Fruit fly (Drosophila melanogaster) whole organism, adult: ENCODE data around the gene CG11629.

ENCODE experiments used
- CG11617 ChIP-seq: fragments of 200-800 bp; sonication (Bioruptor generic); optimal IDR thresholded peaks from 2 replicates; lab custom pipeline; 2017; ENCODE audit warnings: mild to moderate bottlenecking, missing biosample characterization, missing genetic modification reagents, missing genetic modification characterization
- CG12768 ChIP-seq: fragments of 200-800 bp; sonication (Bioruptor generic); optimal IDR thresholded peaks from 2 replicates; lab custom pipeline; 2017; ENCODE audit warnings: missing biosample characterization, missing genetic modification characterization, mild to moderate bottlenecking, moderate library complexity, missing genetic modification reagents
- CG1620 ChIP-seq: fragments of 200-800 bp; sonication (Bioruptor generic); optimal IDR thresholded peaks from 2 replicates; lab custom pipeline; 2016; ENCODE audit warnings: missing biosample characterization, missing genetic modification characterization
- CG5204 ChIP-seq: fragments of 200-800 bp; sonication (Bioruptor generic); optimal IDR thresholded peaks from 2 replicates; lab custom pipeline; 2016; ENCODE audit warnings: missing biosample characterization, missing genetic modification characterization
- CG7045 ChIP-seq: fragments of 200-800 bp; sonication (Bioruptor generic); optimal IDR thresholded peaks from 2 replicates; lab custom pipeline; 2017; ENCODE audit warnings: missing biosample characterization, mild to moderate bottlenecking, missing genetic modification characterization
- Crg-1 ChIP-seq: fragments of 200-800 bp; sonication (Bioruptor generic); optimal IDR thresholded peaks from 2 replicates; lab custom pipeline; 2016; ENCODE audit warnings: missing biosample characterization, missing genetic modification characterization
- Mnt ChIP-seq: fragments of 200-800 bp; sonication (Bioruptor generic); optimal IDR thresholded peaks from 2 replicates; lab custom pipeline; 2016; ENCODE audit warnings: missing biosample characterization, mild to moderate bottlenecking, missing genetic modification characterization
- bab1 ChIP-seq: fragments of 200-800 bp; sonication (Bioruptor generic); optimal IDR thresholded peaks from 3 replicates; lab custom pipeline; 2019; ENCODE audit warnings: missing biosample characterization, mild to moderate bottlenecking, missing genetic modification characterization, moderate library complexity
- kay ChIP-seq: fragments of 200-800 bp; sonication (Bioruptor generic); peaks from one replicate; lab custom pipeline; 2016; ENCODE audit warnings: missing biosample characterization, missing genetic modification characterization, borderline replicate concordance
- ovo ChIP-seq: fragments of 200-800 bp; sonication (Bioruptor generic); optimal IDR thresholded peaks from 2 replicates; lab custom pipeline; 2016; ENCODE audit warnings: missing biosample characterization, missing genetic modification characterization
- pad ChIP-seq: fragments of 200-800 bp; sonication (Bioruptor generic); optimal IDR thresholded peaks from 3 replicates; lab custom pipeline; 2017; ENCODE audit warnings: missing biosample characterization, missing genetic modification characterization, mild to moderate bottlenecking, moderate library complexity, missing genetic modification reagents
- tj ChIP-seq: fragments of 200-800 bp; sonication (Bioruptor generic); optimal IDR thresholded peaks from 3 replicates; lab custom pipeline; 2017; ENCODE audit warnings: missing biosample characterization, mild to moderate bottlenecking, missing genetic modification characterization, moderate library complexity

DNA sequence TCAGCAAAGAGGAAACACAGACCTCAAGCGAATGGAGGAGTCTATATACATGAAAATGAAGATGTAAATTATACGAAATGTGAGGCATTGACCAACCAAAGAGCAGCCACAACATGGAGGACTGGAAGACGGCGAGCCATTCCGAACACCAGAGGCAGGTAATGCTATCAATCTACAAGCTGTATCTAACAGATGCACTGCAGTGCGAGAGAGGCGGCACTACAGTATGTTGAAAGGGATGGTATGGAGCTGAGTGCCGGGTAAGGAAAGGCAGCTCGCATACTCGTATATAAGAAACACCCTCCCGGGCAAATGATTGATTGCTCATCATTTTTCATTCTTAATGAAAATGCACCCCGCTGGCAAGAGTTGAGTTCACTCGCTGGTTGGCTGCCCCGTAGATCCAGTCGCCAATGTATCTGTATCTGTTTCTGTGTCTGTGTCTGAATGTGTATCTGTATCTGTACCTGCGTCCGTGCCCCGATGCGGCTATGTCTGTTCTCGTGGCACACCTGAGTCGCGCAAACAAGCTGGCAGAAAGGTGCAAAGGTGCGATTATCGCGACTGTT lies 29.3 kb downstream of the CG11629 start:
- TF ChIP-seq Crg-1 (GFP tag; lab: Kevin White, UChicago) (no peak), CG11617 (no peak), ovo (GFP tag; lab: Kevin White, UChicago) (no peak), CG7045 (GFP tag; lab: Kevin White, UChicago) (no peak), Mnt (no peak), kay (GFP tag; lab: Kevin White, UChicago) (no peak), CG1620 (GFP tag; lab: Kevin White, UChicago) (no peak), CG12768 (GFP tag; lab: Kevin White, UChicago) (no peak), bab1 (GFP tag; lab: Kevin White, UChicago) (no peak), CG5204 (GFP tag; lab: Kevin White, UChicago) (no peak), pad (no peak), tj (GFP tag; lab: Kevin White, UChicago) (no peak)
